In genomic region chrII:10367202-10367601, ce11 we compare ENCODE assay signal across 3 worm cellular contexts.
TF ChIP-seq lines count a peak whose summit lies in the region.

ceh-57 (minus strand) TSS chrII:10367296.

TF ChIP-seq in whole organism, L1 larva, 84 proteins besides CTCF, POLR2A, EP300 and RAD21:
- TF ChIP-seq C34B4.2 (tag; optimal IDR thresholded peaks at IDR 0.05; lab: Kevin White, UChicago): no peak
- TF ChIP-seq dsc-1 (tag; optimal IDR thresholded peaks at IDR 0.05; lab: Kevin White, UChicago): peak; percentile 64
- peak; percentile 53 for TF ChIP-seq fkh-8 (tag; optimal IDR thresholded peaks at IDR 0.05; lab: Kevin White, UChicago)
- TF ChIP-seq nhr-77 (tag; optimal IDR thresholded peaks at IDR 0.05; lab: Kevin White, UChicago): no peak
- no peak for TF ChIP-seq sup-37 (GFP tag; optimal IDR thresholded peaks at IDR 0.05; lab: Kevin White, UChicago)
- peak; percentile 5 for TF ChIP-seq nhr-47 (tag; optimal IDR thresholded peaks at IDR 0.05; lab: Kevin White, UChicago)
- TF ChIP-seq ceh-88 (GFP tag; IDR thresholded peaks at IDR 0.05; lab: Robert Waterston, UW): no peak

TF ChIP-seq in whole organism, early embryonic, 17 proteins besides CTCF, POLR2A, EP300 and RAD21:
- TF ChIP-seq ama-1 (optimal IDR thresholded peaks at IDR 0.05; lab: Kevin White, UChicago) (peak; percentile 65), ets-7 (tag; optimal IDR thresholded peaks at IDR 0.05; lab: Kevin White, UChicago) (no peak)

TF ChIP-seq in whole organism, late embryonic, 69 proteins besides CTCF, POLR2A, EP300 and RAD21:
- TF ChIP-seq ama-1 (optimal IDR thresholded peaks at IDR 0.05; lab: Kevin White, UChicago) (peak; percentile 36), zip-5 (tag; optimal IDR thresholded peaks at IDR 0.05; lab: Kevin White, UChicago) (no peak)

Comparison
In these comparisons a context has a peak if more than half of its experiments do, and no peak if none do; other contexts are left out.
1. Of the 10 proteins assayed by ChIP-seq in both whole organism, L1 larva and whole organism, late embryonic: peak only in whole organism, L1 larva: none; only in whole organism, late embryonic: ama-1; in both: none; in neither: 9.